Worm (Caenorhabditis elegans) whole organism, L3 larva: Measurements from ENCODE around the gene C29A12.1.

Experiments used
- aly-2 ChIP-seq: fragments of 150-350 bp; optimal IDR thresholded peaks from 2 replicates; lab custom pipeline; 2014; ENCODE audit warnings: missing biosample characterization, missing genetic modification characterization
- ama-1 ChIP-seq: fragments of 150-350 bp; optimal IDR thresholded peaks from 2 replicates; lab custom pipeline; 2018
- ceh-28 ChIP-seq: fragments of 150-350 bp; optimal IDR thresholded peaks from 2 replicates; lab custom pipeline; 2014; ENCODE audit warnings: missing biosample characterization, missing genetic modification reagents, missing genetic modification characterization
- ceh-82 ChIP-seq: fragments of 150-350 bp; optimal IDR thresholded peaks from 2 replicates; lab custom pipeline; 2014; ENCODE audit warnings: missing biosample characterization, missing genetic modification characterization
- ceh-9 ChIP-seq: sonication (generic microtip); optimal IDR thresholded peaks from 2 replicates; lab custom pipeline; 2018; ENCODE audit warnings: missing biosample characterization, missing genetic modification characterization
- daf-12 ChIP-seq: fragments of 150-350 bp; optimal IDR thresholded peaks from 2 replicates; lab custom pipeline; 2014; ENCODE audit warnings: missing biosample characterization, missing genetic modification reagents, missing genetic modification characterization
- egl-27 ChIP-seq: sonication (generic microtip); optimal IDR thresholded peaks from 4 replicates; lab custom pipeline; 2017; ENCODE audit warnings: missing biosample characterization, missing genetic modification reagents, missing genetic modification characterization
- egl-5 ChIP-seq: fragments of 150-350 bp; optimal IDR thresholded peaks from 2 replicates; lab custom pipeline; 2017; ENCODE audit warnings: missing biosample characterization, missing genetic modification reagents, missing genetic modification characterization, inconsistent platforms
- elt-1 ChIP-seq: fragments of 150-350 bp; optimal IDR thresholded peaks from 2 replicates; lab custom pipeline; 2014; ENCODE audit warnings: missing biosample characterization, missing genetic modification characterization
- elt-2 ChIP-seq: sonication (generic microtip); optimal IDR thresholded peaks from 2 replicates; lab custom pipeline; 2016; ENCODE audit warnings: missing genetic modification reagents, mild to moderate bottlenecking, missing genetic modification characterization, missing compliant biosample characterization
- elt-3 ChIP-seq, 3 experiments: fragments of 150-350 bp in 1 of 3; sonication (generic microtip) in 2 of 3; optimal IDR thresholded peaks; 2 replicates in 2 of 3; 4 replicates in 1 of 3; lab custom pipeline; 2014 to 2017; ENCODE audit warnings: missing biosample characterization in 3 of 3, missing genetic modification characterization in 3 of 3
- fkh-10 ChIP-seq: sonication (generic microtip); optimal IDR thresholded peaks from 2 replicates; lab custom pipeline; 2017; ENCODE audit warnings: missing biosample characterization, missing genetic modification reagents, missing genetic modification characterization
- fos-1 ChIP-seq: fragments of 150-350 bp; optimal IDR thresholded peaks from 2 replicates; lab custom pipeline; 2014; ENCODE audit warnings: missing biosample characterization, missing genetic modification characterization
- hmg-11 ChIP-seq: sonication (generic microtip); optimal IDR thresholded peaks from 2 replicates; lab custom pipeline; 2016; ENCODE audit warnings: missing genetic modification characterization, missing compliant biosample characterization
- lin-15B ChIP-seq: fragments of 150-350 bp; optimal IDR thresholded peaks from 2 replicates; lab custom pipeline; 2014; ENCODE audit warnings: missing biosample characterization, missing genetic modification characterization
- lin-39 ChIP-seq: fragments of 150-350 bp; optimal IDR thresholded peaks from 2 replicates; lab custom pipeline; 2018; ENCODE audit warnings: missing biosample characterization, missing genetic modification reagents, missing genetic modification characterization
- lsy-12 ChIP-seq: sonication (generic microtip); optimal IDR thresholded peaks from 2 replicates; lab custom pipeline; 2016; ENCODE audit warnings: mild to moderate bottlenecking, missing genetic modification characterization, missing compliant biosample characterization
- mdl-1 ChIP-seq: fragments of 150-350 bp; optimal IDR thresholded peaks from 2 replicates; lab custom pipeline; 2014; ENCODE audit warnings: missing biosample characterization, missing genetic modification characterization
- nfya-1 ChIP-seq: sonication (generic microtip); optimal IDR thresholded peaks from 2 replicates; lab custom pipeline; 2017; ENCODE audit warnings: missing genetic modification characterization, mild to moderate bottlenecking, missing compliant biosample characterization, antibody characterized with exemption, moderate library complexity; ENCODE audit not compliant: insufficient read depth
- nhr-11 ChIP-seq: fragments of 150-350 bp; optimal IDR thresholded peaks from 2 replicates; lab custom pipeline; 2014; ENCODE audit warnings: missing biosample characterization, missing genetic modification characterization
- nhr-12 ChIP-seq: fragments of 150-350 bp; optimal IDR thresholded peaks from 2 replicates; lab custom pipeline; 2014; ENCODE audit warnings: missing biosample characterization, missing genetic modification characterization
- nhr-23 ChIP-seq: fragments of 150-350 bp; optimal IDR thresholded peaks from 2 replicates; lab custom pipeline; 2014; ENCODE audit warnings: missing biosample characterization, missing genetic modification reagents, missing genetic modification characterization
- nhr-237 ChIP-seq: fragments of 150-350 bp; optimal IDR thresholded peaks from 2 replicates; lab custom pipeline; 2014; ENCODE audit warnings: missing biosample characterization, missing genetic modification characterization
- nhr-28 ChIP-seq: fragments of 150-350 bp; optimal IDR thresholded peaks from 2 replicates; lab custom pipeline; 2014; ENCODE audit warnings: missing biosample characterization, missing genetic modification characterization
- nhr-43 ChIP-seq: sonication (generic microtip); optimal IDR thresholded peaks from 2 replicates; lab custom pipeline; 2016; ENCODE audit warnings: mild to moderate bottlenecking, missing genetic modification characterization, missing compliant biosample characterization; ENCODE audit not compliant: poor library complexity, severe bottlenecking
- nhr-67 ChIP-seq: fragments of 150-350 bp; optimal IDR thresholded peaks from 2 replicates; lab custom pipeline; 2014; ENCODE audit warnings: missing biosample characterization, missing genetic modification characterization
- nhr-76 ChIP-seq: fragments of 150-350 bp; sonication (generic microtip); optimal IDR thresholded peaks from 5 replicates; lab custom pipeline; 2014; ENCODE audit warnings: missing biosample characterization, missing genetic modification characterization
- nhr-77 ChIP-seq: fragments of 150-350 bp; optimal IDR thresholded peaks from 2 replicates; lab custom pipeline; 2014; ENCODE audit warnings: missing biosample characterization, missing genetic modification characterization
- pha-4 ChIP-seq: fragments of 150-350 bp; optimal IDR thresholded peaks from 2 replicates; lab custom pipeline; 2014; ENCODE audit warnings: missing biosample characterization, missing genetic modification reagents, missing genetic modification characterization
- pqm-1 ChIP-seq: fragments of 150-350 bp; optimal IDR thresholded peaks from 2 replicates; lab custom pipeline; 2017; ENCODE audit warnings: missing biosample characterization, missing genetic modification characterization, inconsistent platforms
- sea-2 ChIP-seq: fragments of 150-350 bp; sonication (generic microtip); optimal IDR thresholded peaks from 4 replicates; lab custom pipeline; 2014; ENCODE audit warnings: missing biosample characterization, missing genetic modification reagents, missing genetic modification characterization
- skn-1 ChIP-seq: fragments of 150-350 bp; optimal IDR thresholded peaks from 2 replicates; lab custom pipeline; 2014; ENCODE audit warnings: missing biosample characterization, missing genetic modification characterization
- snpc-4 ChIP-seq: fragments of 150-350 bp; optimal IDR thresholded peaks from 2 replicates; lab custom pipeline; 2014; ENCODE audit warnings: missing biosample characterization, missing genetic modification characterization
- tbx-2 ChIP-seq: sonication (generic microtip); optimal IDR thresholded peaks from 2 replicates; lab custom pipeline; 2016; ENCODE audit warnings: mild to moderate bottlenecking, missing genetic modification characterization, missing compliant biosample characterization
- unc-39 ChIP-seq: sonication (generic microtip); optimal IDR thresholded peaks from 4 replicates; lab custom pipeline; 2017; ENCODE audit warnings: missing biosample characterization, missing genetic modification characterization
- ztf-11 ChIP-seq: fragments of 150-350 bp; optimal IDR thresholded peaks from 2 replicates; lab custom pipeline; 2014; ENCODE audit warnings: missing biosample characterization, missing genetic modification characterization
- ztf-4 ChIP-seq: fragments of 150-350 bp; optimal IDR thresholded peaks from 2 replicates; lab custom pipeline; 2014; ENCODE audit warnings: missing biosample characterization, missing genetic modification characterization

C29A12.1 gene

ce11 chrV:10839398-10839797, 26.1 kb upstream of the C29A12.1 start:
- TF ChIP-seq aly-2 (tag; lab: Kevin White, UChicago) (no peak), nhr-23 (tag; lab: Kevin White, UChicago) (no peak), elt-3 (tag; optimal IDR thresholded peaks at IDR 0.05; lab: Kevin White, UChicago) (no peak), nhr-43 (tag; lab: Kevin White, UChicago) (no peak), nhr-12 (tag; lab: Kevin White, UChicago) (no peak), fos-1 (tag; lab: Kevin White, UChicago) (no peak), fkh-10 (GFP tag; lab: Kevin White, UChicago) (no peak), sea-2 (GFP tag; lab: Kevin White, UChicago) (no peak), ama-1 (no peak), tbx-2 (tag; lab: Kevin White, UChicago) (no peak), unc-39 (tag; lab: Kevin White, UChicago) (no peak), lin-15B (no peak), pha-4 (tag; lab: Kevin White, UChicago) (no peak), ceh-28 (no peak), nhr-237 (no peak), skn-1 (tag; lab: Kevin White, UChicago) (no peak), ztf-11 (tag; lab: Kevin White, UChicago) (no peak), nhr-76 (tag; lab: Kevin White, UChicago) (no peak), snpc-4 (tag; lab: Kevin White, UChicago) (no peak)

ce11 chrV:10838204-10838603, 24.9 kb upstream of the C29A12.1 start:
- peak; percentile 39 for TF ChIP-seq lin-39 (tag; lab: Kevin White, UChicago)
- TF ChIP-seq hmg-11 = no peak
- TF ChIP-seq ceh-28 = no peak

ce11 chrV:10834682-10835219, 21.5 kb upstream of the C29A12.1 start:
- peak; percentile 11 for TF ChIP-seq nfya-1
- no peak for TF ChIP-seq snpc-4 (tag; lab: Kevin White, UChicago)
- peak; percentile 53 for TF ChIP-seq egl-5 (tag; lab: Kevin White, UChicago)
- no peak for TF ChIP-seq nhr-77 (tag; lab: Kevin White, UChicago)
- no peak for TF ChIP-seq nhr-237
- TF ChIP-seq ceh-9 (tag; lab: Kevin White, UChicago) = no peak
- TF ChIP-seq nhr-12 (tag; lab: Kevin White, UChicago) = no peak

- TF ChIP-seq tbx-2 (tag; lab: Kevin White, UChicago) (no peak), skn-1 (tag; lab: Kevin White, UChicago) (no peak), nhr-23 (tag; lab: Kevin White, UChicago) (no peak), pha-4 (tag; lab: Kevin White, UChicago) (no peak), elt-1 (tag; lab: Kevin White, UChicago) (no peak), mdl-1 (no peak), lin-39 (tag; lab: Kevin White, UChicago) (no peak), nhr-28 (tag; lab: Kevin White, UChicago) (no peak), ceh-82 (tag; lab: Kevin White, UChicago) (no peak), nfya-1 (no peak), ztf-4 (tag; lab: Kevin White, UChicago) (no peak), nhr-67 (tag; lab: Kevin White, UChicago) (no peak), nhr-77 (tag; lab: Kevin White, UChicago) (no peak), sea-2 (GFP tag; lab: Kevin White, UChicago) (no peak), egl-27 (tag; lab: Kevin White, UChicago) (no peak), nhr-43 (tag; lab: Kevin White, UChicago) (no peak), lsy-12 (tag; lab: Kevin White, UChicago) (no peak), daf-12 (tag; lab: Kevin White, UChicago) (no peak), fkh-10 (GFP tag; lab: Kevin White, UChicago) (no peak)
These were observed 19.6 kb upstream of the C29A12.1 start for ce11 chrV:10832862-10833261.

ce11 chrV:10824711-10825110, 11.4 kb upstream of the C29A12.1 start, which contains the start of gene nrx-1:
Gene nrx-1 (plus strand): TSS chrV:10825011.
- TF ChIP-seq nhr-28 (tag; lab: Kevin White, UChicago) (no peak), nhr-11 (tag; lab: Kevin White, UChicago) (no peak), snpc-4 (tag; lab: Kevin White, UChicago) (no peak), egl-5 (tag; lab: Kevin White, UChicago) (no peak), nhr-12 (tag; lab: Kevin White, UChicago) (no peak), unc-39 (tag; lab: Kevin White, UChicago) (no peak), pqm-1 (tag; lab: Kevin White, UChicago) (no peak), skn-1 (tag; lab: Kevin White, UChicago) (no peak), ztf-11 (tag; lab: Kevin White, UChicago) (no peak), nhr-76 (tag; lab: Kevin White, UChicago) (no peak), elt-2 (tag; lab: Kevin White, UChicago) (no peak)
- TF ChIP-seq, all 47 proteins: peak for 0
